Worm (Caenorhabditis elegans): ENCODE measurements around the gene nstp-7.

ce11 chrV:576918-577317 is 4.8 kb upstream of the nstp-7 start:
- TF ChIP-seq zip-5 (tag; optimal IDR thresholded peaks at IDR 0.05) (no peak), ref-2 (tag; optimal IDR thresholded peaks at IDR 0.05) (no peak)
